Fruit fly (Drosophila melanogaster): ENCODE measurements around the gene ChAT.

- TF ChIP-seq achi (GFP tag; optimal IDR thresholded peaks at IDR 0.05) (no peak), dac (GFP tag; optimal IDR thresholded peaks at IDR 0.05) (no peak), CG6808 (GFP tag; optimal IDR thresholded peaks at IDR 0.05) (no peak), CG15336 (GFP tag; IDR thresholded peaks at IDR 0.05) (no peak), CG1621 (tag; optimal IDR thresholded peaks at IDR 0.05) (no peak), CG6163 (GFP tag; IDR thresholded peaks at IDR 0.05) (no peak), CG6854 (GFP tag; optimal IDR thresholded peaks at IDR 0.05) (no peak), CG3919 (GFP tag; optimal IDR thresholded peaks at IDR 0.05) (no peak), Met (GFP tag; optimal IDR thresholded peaks at IDR 0.05) (no peak), Sox14 (GFP tag; optimal IDR thresholded peaks at IDR 0.05) (no peak), CG9139 (GFP tag; optimal IDR thresholded peaks at IDR 0.05) (no peak), CG11762 (GFP tag; optimal IDR thresholded peaks at IDR 0.05; ENCODE audit: insufficient read depth) (no peak), CG10669 (GFP tag; optimal IDR thresholded peaks at IDR 0.05) (no peak)
These were observed 2.2 kb downstream of the ChAT start for dm6 chr3R:18707492-18707891.
